Fruit fly (Drosophila melanogaster): ENCODE results near the gene synr.

synr gene

DNA sequence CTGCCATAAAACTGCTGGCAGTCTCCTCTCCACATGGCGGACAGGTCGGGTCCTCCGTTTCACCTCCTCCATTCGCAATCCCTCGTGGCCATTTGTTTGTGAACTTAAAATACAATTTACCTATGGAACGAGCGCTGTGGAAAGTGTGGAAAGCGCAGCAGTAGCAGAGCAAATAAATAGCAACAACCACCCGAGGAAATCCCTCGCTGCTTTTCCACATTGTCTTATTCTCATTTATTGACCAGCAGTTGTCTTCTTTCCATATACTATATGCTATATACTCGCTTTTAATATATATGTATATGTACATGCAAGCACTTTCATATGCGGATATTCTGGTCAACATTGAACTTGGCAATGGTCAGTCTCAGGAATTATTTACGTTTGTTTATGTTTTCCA is 10.3 kb upstream of the synr start, which contains the start of gene hoe1:
hoe1 (minus strand) TSS at position 101 of the 400 bp plus-strand sequence.
- no peak for TF ChIP-seq cic (GFP tag; optimal IDR thresholded peaks at IDR 0.05)
- no peak for TF ChIP-seq CG12768 (GFP tag; optimal IDR thresholded peaks at IDR 0.05)

DNA sequence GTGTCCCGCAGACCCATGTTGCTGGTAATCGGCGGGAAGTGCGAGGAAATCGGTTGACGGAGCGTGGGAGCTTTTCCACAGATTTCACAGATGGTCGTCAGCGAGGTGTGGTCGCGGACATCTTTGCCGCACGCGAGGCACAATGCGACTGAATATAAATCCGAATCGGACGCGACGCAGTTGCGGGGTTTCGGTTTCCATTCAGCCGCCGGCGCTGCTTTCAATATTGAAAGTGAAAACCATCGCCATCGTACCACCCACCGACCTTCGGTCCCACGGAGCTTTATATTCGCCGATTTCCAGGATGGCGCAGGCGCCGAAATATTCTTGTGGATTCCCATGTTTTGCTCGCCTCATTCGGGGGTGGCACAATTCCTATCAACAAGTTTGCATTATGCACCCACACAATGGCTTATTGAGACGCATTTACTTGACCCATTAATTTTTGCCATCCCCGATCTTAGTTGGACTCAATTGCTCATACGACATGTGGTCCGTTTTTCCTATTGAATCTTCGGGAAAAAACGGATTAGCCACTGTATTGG is 6.1 kb upstream of the synr start, which contains the start of gene hoe2:
hoe2 (minus strand) TSS at position 126 of the 545 bp plus-strand sequence.
- peak; percentile 5 for TF ChIP-seq CG7045 (GFP tag; optimal IDR thresholded peaks at IDR 0.05)
- no peak for TF ChIP-seq Hr96 (GFP tag; optimal IDR thresholded peaks at IDR 0.05)
- TF ChIP-seq CG11617 (GFP tag; optimal IDR thresholded peaks at IDR 0.05) = no peak

DNA sequence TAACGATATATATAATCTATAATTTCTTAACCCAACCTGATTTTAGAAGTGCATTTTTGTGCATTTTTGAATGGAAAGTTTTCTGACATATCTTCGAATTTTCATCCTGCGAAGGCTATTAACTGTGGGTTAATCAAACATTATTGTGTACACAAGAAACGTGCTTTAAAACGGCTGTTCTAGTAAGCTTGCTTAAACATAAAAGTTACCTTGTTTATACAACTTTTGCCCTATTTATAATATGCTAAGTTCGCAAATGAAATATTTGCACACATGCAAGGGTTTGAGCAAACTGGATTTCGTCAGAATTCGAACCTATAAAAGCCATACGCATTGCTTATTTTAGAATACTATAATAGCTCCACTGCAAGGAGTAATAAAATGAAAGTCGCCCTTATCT is 5.5 kb upstream of the synr start, which contains the start of gene Sgs1:
Sgs1 (plus strand) TSS at position 350 of the 400 bp plus-strand sequence.
- no peak for TF ChIP-seq tj (GFP tag; optimal IDR thresholded peaks at IDR 0.05)
- no peak for TF ChIP-seq Hr96 (GFP tag; optimal IDR thresholded peaks at IDR 0.05)
- no peak for TF ChIP-seq bab1 (GFP tag; optimal IDR thresholded peaks at IDR 0.05)
- no peak for TF ChIP-seq CG14711 (tag; optimal IDR thresholded peaks at IDR 0.05)
- no peak for TF ChIP-seq cnc (optimal IDR thresholded peaks at IDR 0.05)
- no peak for TF ChIP-seq kay (GFP tag; ENCODE audit: borderline replicate concordance)
- no peak for TF ChIP-seq CG5204 (GFP tag; optimal IDR thresholded peaks at IDR 0.05)
- TF ChIP-seq toe (GFP tag; optimal IDR thresholded peaks at IDR 0.05) = no peak
- TF ChIP-seq CG7045 (GFP tag; optimal IDR thresholded peaks at IDR 0.05) = no peak
- TF ChIP-seq Clk (GFP tag; optimal IDR thresholded peaks at IDR 0.05) = no peak
- TF ChIP-seq Crg-1 (GFP tag; optimal IDR thresholded peaks at IDR 0.05) = no peak

DNA sequence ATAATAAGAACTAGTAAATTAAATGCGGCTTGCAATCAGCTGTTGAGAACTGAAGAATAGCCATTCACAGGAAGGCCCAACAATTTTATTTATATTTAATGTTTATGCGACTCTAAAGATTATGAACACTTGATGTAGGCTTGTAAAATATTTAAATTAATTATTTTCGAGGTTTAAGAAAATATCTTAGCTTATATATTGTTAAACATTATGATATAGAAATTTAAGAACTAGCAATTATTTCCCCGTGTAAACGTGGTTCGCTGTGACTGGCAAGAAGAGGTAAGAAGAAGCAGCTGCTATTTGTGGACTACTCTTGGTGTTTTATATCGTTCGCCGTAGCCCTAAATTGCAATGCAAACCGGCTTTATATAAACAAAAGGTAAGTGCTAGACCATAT is 2.8 kb downstream of the synr start, which contains the start of the genes mRpL24 and betaggt-I:
mRpL24 (minus strand) TSS at position 62 of the 400 bp plus-strand sequence.
betaggt-I (plus strand) TSS at position 280 of the 400 bp plus-strand sequence.
- peak; percentile 72 for TF ChIP-seq cic (GFP tag; optimal IDR thresholded peaks at IDR 0.05)
- peak; percentile 99 for TF ChIP-seq bab1 (GFP tag; optimal IDR thresholded peaks at IDR 0.05)
- peak; percentile 97 for TF ChIP-seq kay (GFP tag; ENCODE audit: borderline replicate concordance)
- peak; percentile 96 for TF ChIP-seq CG1620 (GFP tag; optimal IDR thresholded peaks at IDR 0.05)
- TF ChIP-seq Hr96 (GFP tag; optimal IDR thresholded peaks at IDR 0.05) = peak; percentile 85
- TF ChIP-seq CG11617 (GFP tag; optimal IDR thresholded peaks at IDR 0.05) = peak; percentile 97
- peak; percentile 98 for TF ChIP-seq CG7045 (GFP tag; optimal IDR thresholded peaks at IDR 0.05)
- TF ChIP-seq pad (GFP tag; optimal IDR thresholded peaks at IDR 0.05) = peak; percentile 88
- TF ChIP-seq CG33017 (tag; optimal IDR thresholded peaks at IDR 0.05) = peak; percentile 99
- peak; percentile 98 for TF ChIP-seq CG14711 (tag; optimal IDR thresholded peaks at IDR 0.05)
- peak; percentile 88 for TF ChIP-seq Mnt (GFP tag; optimal IDR thresholded peaks at IDR 0.05)
- peak; percentile 95 for TF ChIP-seq CG5204 (GFP tag; optimal IDR thresholded peaks at IDR 0.05)
- TF ChIP-seq Crg-1 (GFP tag; optimal IDR thresholded peaks at IDR 0.05) = peak; percentile 92
- TF ChIP-seq Clk (GFP tag; optimal IDR thresholded peaks at IDR 0.05) = peak; percentile 89
- peak; percentile 95 for TF ChIP-seq toe (GFP tag; optimal IDR thresholded peaks at IDR 0.05)
- no peak for TF ChIP-seq cnc (optimal IDR thresholded peaks at IDR 0.05)
- peak; percentile 96 for TF ChIP-seq CG12768 (GFP tag; optimal IDR thresholded peaks at IDR 0.05)
- TF ChIP-seq tj (GFP tag; optimal IDR thresholded peaks at IDR 0.05) = peak; percentile 85
- peak; percentile 99 for TF ChIP-seq CG7101 (tag; optimal IDR thresholded peaks at IDR 0.05)
- TF ChIP-seq ovo (GFP tag; optimal IDR thresholded peaks at IDR 0.05) = peak; percentile 91

DNA sequence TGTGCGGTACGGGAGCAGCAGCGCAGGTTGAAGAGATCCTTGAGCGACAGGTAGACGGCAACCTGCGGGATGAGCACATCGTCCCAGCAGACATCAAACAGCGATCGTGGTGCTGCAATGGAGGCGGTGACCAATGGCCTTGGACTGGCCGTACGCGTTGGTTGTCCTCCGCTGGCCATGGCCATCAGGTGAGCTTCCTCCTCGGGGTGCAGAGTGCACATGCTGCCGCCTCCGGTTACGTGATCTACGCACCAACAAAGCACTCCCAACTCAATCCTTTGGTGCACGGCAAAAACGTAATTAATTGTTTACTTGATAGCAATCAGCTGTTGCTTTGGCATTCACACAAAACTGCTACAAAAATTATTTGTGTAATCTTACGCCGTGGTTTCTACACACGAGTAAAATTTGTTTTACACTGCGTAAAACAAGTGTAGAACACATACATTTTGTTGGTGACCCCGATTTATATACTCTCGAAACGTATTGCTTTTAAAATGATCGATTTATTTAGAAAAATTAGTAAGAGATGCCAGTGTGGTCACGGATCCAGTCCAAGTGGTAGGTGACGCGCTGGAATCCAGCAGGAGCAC is 7.0 kb downstream of the synr start, which contains the start of gene jet:
jet (minus strand) TSS at position 332 of the 593 bp plus-strand sequence.
- no peak for TF ChIP-seq CG5204 (GFP tag; optimal IDR thresholded peaks at IDR 0.05)
- no peak for TF ChIP-seq CG7101 (tag; optimal IDR thresholded peaks at IDR 0.05)
- no peak for TF ChIP-seq ovo (GFP tag; optimal IDR thresholded peaks at IDR 0.05)
- TF ChIP-seq CG12768 (GFP tag; optimal IDR thresholded peaks at IDR 0.05) = no peak
- no peak for TF ChIP-seq cic (GFP tag; optimal IDR thresholded peaks at IDR 0.05)
- TF ChIP-seq bab1 (GFP tag; optimal IDR thresholded peaks at IDR 0.05) = no peak
- no peak for TF ChIP-seq cnc (optimal IDR thresholded peaks at IDR 0.05)
- TF ChIP-seq Crg-1 (GFP tag; optimal IDR thresholded peaks at IDR 0.05) = no peak
- no peak for TF ChIP-seq CG7045 (GFP tag; optimal IDR thresholded peaks at IDR 0.05)
- TF ChIP-seq toe (GFP tag; optimal IDR thresholded peaks at IDR 0.05) = no peak
- TF ChIP-seq Hr96 (GFP tag; optimal IDR thresholded peaks at IDR 0.05) = no peak
- TF ChIP-seq CG33017 (tag; optimal IDR thresholded peaks at IDR 0.05) = no peak
- TF ChIP-seq CG11617 (GFP tag; optimal IDR thresholded peaks at IDR 0.05) = no peak
- TF ChIP-seq Clk (GFP tag; optimal IDR thresholded peaks at IDR 0.05) = no peak

DNA sequence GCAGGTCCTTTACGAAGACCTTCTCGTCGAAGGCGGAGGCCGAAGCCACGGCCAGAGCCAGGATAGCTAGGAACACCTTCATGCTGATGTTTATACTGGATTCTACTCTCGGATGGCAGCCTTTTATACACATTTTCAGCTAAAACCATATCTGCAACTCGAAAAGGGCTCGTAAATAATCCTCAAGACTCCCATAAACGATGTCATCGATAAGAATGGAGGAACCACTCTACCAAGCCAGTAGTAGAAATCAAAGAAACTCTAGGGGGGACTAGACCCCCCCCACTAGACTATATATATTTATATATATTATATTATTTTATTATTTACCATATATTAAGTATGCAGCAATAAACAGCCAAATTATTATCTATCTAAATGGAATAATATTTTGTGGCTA is 8.1 kb downstream of the synr start, which contains the start of gene Jon25Biii:
Jon25Biii (minus strand) TSS at position 101 of the 400 bp plus-strand sequence.
- no peak for TF ChIP-seq CG14711 (tag; optimal IDR thresholded peaks at IDR 0.05)
- no peak for TF ChIP-seq cic (GFP tag; optimal IDR thresholded peaks at IDR 0.05)
- no peak for TF ChIP-seq CG11617 (GFP tag; optimal IDR thresholded peaks at IDR 0.05)
- TF ChIP-seq CG7101 (tag; optimal IDR thresholded peaks at IDR 0.05) = no peak
- TF ChIP-seq CG12768 (GFP tag; optimal IDR thresholded peaks at IDR 0.05) = no peak
- no peak for TF ChIP-seq cnc (optimal IDR thresholded peaks at IDR 0.05)
- TF ChIP-seq CG1620 (GFP tag; optimal IDR thresholded peaks at IDR 0.05) = no peak
- TF ChIP-seq toe (GFP tag; optimal IDR thresholded peaks at IDR 0.05) = no peak
- TF ChIP-seq Hr96 (GFP tag; optimal IDR thresholded peaks at IDR 0.05) = no peak
- TF ChIP-seq pad (GFP tag; optimal IDR thresholded peaks at IDR 0.05) = no peak
- no peak for TF ChIP-seq tj (GFP tag; optimal IDR thresholded peaks at IDR 0.05)
- no peak for TF ChIP-seq Crg-1 (GFP tag; optimal IDR thresholded peaks at IDR 0.05)
- TF ChIP-seq Mnt (GFP tag; optimal IDR thresholded peaks at IDR 0.05) = no peak
- no peak for TF ChIP-seq CG33017 (tag; optimal IDR thresholded peaks at IDR 0.05)
- no peak for TF ChIP-seq kay (GFP tag; ENCODE audit: borderline replicate concordance)
- TF ChIP-seq CG5204 (GFP tag; optimal IDR thresholded peaks at IDR 0.05) = no peak
- TF ChIP-seq bab1 (GFP tag; optimal IDR thresholded peaks at IDR 0.05) = no peak
- no peak for TF ChIP-seq ovo (GFP tag; optimal IDR thresholded peaks at IDR 0.05)

Measured in whole organism, adult.